Fruit fly (Drosophila melanogaster) Kc167 (cell line): ENCODE measurements around the gene Ac13E.

Experiments used
- Myc ChIP-seq: fragments of >200 bp; optimal IDR thresholded peaks from 2 replicates; lab custom pipeline; 2017; ENCODE audit warnings: missing external identifiers
- Sin3A ChIP-seq: fragments of >200 bp; optimal IDR thresholded peaks from 2 replicates; lab custom pipeline; 2018; ENCODE audit warnings: missing external identifiers
- h ChIP-seq: fragments of >200 bp; optimal IDR thresholded peaks from 3 replicates; lab custom pipeline; 2018; ENCODE audit warnings: missing external identifiers
- insv ChIP-seq: fragments of >200 bp; optimal IDR thresholded peaks from 3 replicates; lab custom pipeline; 2018; ENCODE audit warnings: missing external identifiers
- psq ChIP-seq: fragments of >200 bp; optimal IDR thresholded peaks from 2 replicates; lab custom pipeline; 2017; ENCODE audit warnings: missing external identifiers
- ttk ChIP-seq: sonication (Bioruptor generic); optimal IDR thresholded peaks from 2 replicates; lab custom pipeline; 2017; ENCODE audit warnings: missing external identifiers

The Ac13E gene

dm6 chrX:15498791-15499190 is 55.3 kb downstream of the Ac13E start:
- TF ChIP-seq Sin3A: no peak
- no peak for TF ChIP-seq ttk (lab: Kevin White, UChicago)
- TF ChIP-seq insv (lab: Kevin White, UChicago): no peak
- TF ChIP-seq h (lab: Kevin White, UChicago): no peak
- no peak for TF ChIP-seq psq (lab: Kevin White, UChicago)
- no peak for TF ChIP-seq Myc (lab: Kevin White, UChicago)

- TF ChIP-seq Sin3A: no peak
- TF ChIP-seq ttk (lab: Kevin White, UChicago): no peak
- TF ChIP-seq insv (lab: Kevin White, UChicago): no peak
- TF ChIP-seq psq (lab: Kevin White, UChicago): no peak
- no peak for TF ChIP-seq Myc (lab: Kevin White, UChicago)
- TF ChIP-seq h (lab: Kevin White, UChicago): no peak
Observed at dm6 chrX:15497440-15498271, 56.4 kb downstream of the Ac13E start.

dm6 chrX:15496651-15497409 is 57.2 kb downstream of the Ac13E start:
- TF ChIP-seq h (lab: Kevin White, UChicago) (no peak), insv (lab: Kevin White, UChicago) (no peak), ttk (lab: Kevin White, UChicago) (no peak), psq (lab: Kevin White, UChicago) (no peak)

dm6 chrX:15495600-15496379 is 58.3 kb downstream of the Ac13E start:
- TF ChIP-seq insv (lab: Kevin White, UChicago): no peak
- no peak for TF ChIP-seq psq (lab: Kevin White, UChicago)
- TF ChIP-seq Myc (lab: Kevin White, UChicago): no peak
- no peak for TF ChIP-seq ttk (lab: Kevin White, UChicago)
- no peak for TF ChIP-seq Sin3A
- no peak for TF ChIP-seq h (lab: Kevin White, UChicago)

- no peak for TF ChIP-seq h (lab: Kevin White, UChicago)
Observed at dm6 chrX:15490519-15490918, 63.6 kb downstream of the Ac13E start.

- TF ChIP-seq ttk (lab: Kevin White, UChicago) (no peak), h (lab: Kevin White, UChicago) (no peak), insv (lab: Kevin White, UChicago) (no peak), Myc (lab: Kevin White, UChicago) (no peak), psq (lab: Kevin White, UChicago) (no peak), Sin3A (no peak)
Observed at dm6 chrX:15486682-15487081, 67.4 kb downstream of the Ac13E start, which contains the start of gene Gmap. Gene Gmap, plus strand, starts transcription at chrX:15486922.

dm6 chrX:15484451-15485032 is 69.5 kb downstream of the Ac13E start:
- TF ChIP-seq insv (lab: Kevin White, UChicago) (no peak), Myc (lab: Kevin White, UChicago) (no peak), ttk (lab: Kevin White, UChicago) (no peak), psq (lab: Kevin White, UChicago) (no peak), Sin3A (no peak), h (lab: Kevin White, UChicago) (no peak)

dm6 chrX:15483010-15483802 is 70.9 kb downstream of the Ac13E start:
- no peak for TF ChIP-seq Sin3A
- TF ChIP-seq h (lab: Kevin White, UChicago): no peak
- no peak for TF ChIP-seq psq (lab: Kevin White, UChicago)
- no peak for TF ChIP-seq Myc (lab: Kevin White, UChicago)
- TF ChIP-seq insv (lab: Kevin White, UChicago): no peak
- no peak for TF ChIP-seq ttk (lab: Kevin White, UChicago)

DNA sequence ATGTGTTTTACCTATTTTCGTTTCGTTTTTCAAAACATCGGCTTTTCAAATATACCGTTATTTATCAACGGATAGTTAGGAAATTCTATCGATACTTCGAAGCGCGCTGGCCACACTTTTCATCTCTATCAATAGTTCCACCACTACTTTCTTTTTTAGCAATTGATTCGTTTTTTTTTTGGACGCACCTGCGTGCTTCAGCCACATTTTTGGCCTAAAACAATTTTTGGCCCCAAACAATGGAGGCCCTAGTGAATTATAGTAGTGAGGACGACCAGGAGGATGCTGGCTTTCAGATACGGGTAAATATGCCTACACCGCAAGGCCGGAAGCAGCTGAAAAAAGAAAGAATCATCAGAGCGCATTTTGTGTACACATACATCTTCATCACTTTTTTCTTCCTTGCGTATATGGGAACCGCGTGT is 71.8 kb downstream of the Ac13E start, which contains the start of gene CG6340:
Gene CG6340, plus strand, starts transcription at position 139 of the 425 bp plus-strand sequence.
- TF ChIP-seq psq (lab: Kevin White, UChicago) (no peak), Myc (lab: Kevin White, UChicago) (no peak), h (lab: Kevin White, UChicago) (no peak), insv (lab: Kevin White, UChicago) (no peak), ttk (lab: Kevin White, UChicago) (no peak), Sin3A (no peak)

DNA sequence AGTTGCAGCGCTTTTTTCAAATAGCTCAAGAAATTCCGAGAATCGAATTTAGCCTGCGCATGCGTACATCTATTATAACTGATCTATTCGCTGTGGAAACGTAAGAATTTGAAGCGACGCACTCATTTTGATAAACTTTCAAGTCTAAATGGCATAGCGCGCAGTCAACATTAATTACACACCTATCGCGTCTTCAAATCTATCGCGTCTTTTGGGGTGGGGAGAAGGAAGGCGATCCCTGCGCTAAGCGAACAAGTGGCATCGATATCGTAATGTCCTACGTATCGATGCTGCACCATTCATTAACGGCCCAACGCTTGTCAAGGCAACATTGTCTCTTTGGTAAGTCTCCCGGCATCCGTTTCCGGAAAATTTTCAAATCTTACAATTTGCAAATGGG is 78.3 kb downstream of the Ac13E start, which contains the start of gene CG6324:
Gene CG6324, plus strand, starts transcription at position 301 of the 400 bp plus-strand sequence.
- TF ChIP-seq psq (lab: Kevin White, UChicago) (no peak), Myc (lab: Kevin White, UChicago) (no peak), insv (lab: Kevin White, UChicago) (no peak), h (lab: Kevin White, UChicago) (no peak), ttk (lab: Kevin White, UChicago) (no peak), Sin3A (no peak)
